Fruit fly (Drosophila melanogaster): ENCODE data around the gene CG46280.
A peak's percentile ranks its signal among the peaks of the same experiment; 100 is the strongest.

The CG46280 gene

dm6 chr3R:13012351-13012750 lies 18.1 kb downstream of the CG46280 start (continued):
- TF ChIP-seq Doc3 (GFP tag; IDR thresholded peaks at IDR 0.05; ENCODE audit: partially characterized antibody) (no peak), CG7372 (GFP tag; IDR thresholded peaks at IDR 0.05) (peak; percentile 7; the same call in 1 of the 2 replicates), nmo (GFP tag; optimal IDR thresholded peaks at IDR 0.05) (peak; percentile 48), sr (GFP tag; IDR thresholded peaks at IDR 0.05) (peak; percentile 74; the same call in 2 of the 3 replicates), CkIIα-i1 (GFP tag; IDR thresholded peaks at IDR 0.05) (no peak), CG15601 (tag; optimal IDR thresholded peaks at IDR 0.05) (no peak), lola (GFP tag; optimal IDR thresholded peaks at IDR 0.05) (peak in 1 of 3 experiments; percentile 3), Nf-YA (GFP tag; IDR thresholded peaks at IDR 0.05) (0 out of 2 replicates have a peak, but pooled peaks have one; percentile 27), CG8924 (tag; optimal IDR thresholded peaks at IDR 0.05) (peak; percentile 65), H2.0 (GFP tag; IDR thresholded peaks at IDR 0.05) (peak; percentile 60), CG8290 (GFP tag; optimal IDR thresholded peaks at IDR 0.05) (no peak), CG8290 (tag; optimal IDR thresholded peaks at IDR 0.05) (peak in 1 of 2 experiments; percentile 77), CG7928 (GFP tag; optimal IDR thresholded peaks at IDR 0.05) (no peak), Mes4 (GFP tag; optimal IDR thresholded peaks at IDR 0.05) (peak; percentile 50), CG33557 (GFP tag; optimal IDR thresholded peaks at IDR 0.05) (no peak), Xrp1 (GFP tag; IDR thresholded peaks at IDR 0.05) (peak; percentile 65), peb (GFP tag; IDR thresholded peaks at IDR 0.05) (no peak; the same call in 1 of the 2 replicates), crol (GFP tag; IDR thresholded peaks at IDR 0.05) (peak; percentile 96), gsb-n (tag; optimal IDR thresholded peaks at IDR 0.05) (peak; percentile 14), dm (GFP tag; optimal IDR thresholded peaks at IDR 0.05) (peak; percentile 80), Dp (GFP tag; optimal IDR thresholded peaks at IDR 0.05) (no peak), CG13894 (tag; optimal IDR thresholded peaks at IDR 0.05) (no peak), CG10543 (GFP tag; optimal IDR thresholded peaks at IDR 0.05) (peak; percentile 61), CG18011 (GFP tag; optimal IDR thresholded peaks at IDR 0.05) (no peak), CG11398 (GFP tag; optimal IDR thresholded peaks at IDR 0.05) (no peak), corto (GFP tag; optimal IDR thresholded peaks at IDR 0.05) (no peak), zen2 (GFP tag; IDR thresholded peaks at IDR 0.05; ENCODE audit: partially characterized antibody) (no peak), maf-S (GFP tag; optimal IDR thresholded peaks at IDR 0.05) (peak; percentile 64), CG8478 (optimal IDR thresholded peaks at IDR 0.05) (peak; percentile 89), amos (GFP tag; IDR thresholded peaks at IDR 0.05; ENCODE audit: partially characterized antibody) (no peak), CG1024 (GFP tag; IDR thresholded peaks at IDR 0.05) (no peak), CG2116 (GFP tag; optimal IDR thresholded peaks at IDR 0.05) (no peak), z (GFP tag; IDR thresholded peaks at IDR 0.05) (no peak), CG12155 (GFP tag; optimal IDR thresholded peaks at IDR 0.05) (peak; percentile 94), mam (GFP tag; optimal IDR thresholded peaks at IDR 0.05) (peak; percentile 64), tll (GFP tag; optimal IDR thresholded peaks at IDR 0.05) (peak in 1 of 2 experiments; percentile 55), CG11695 (GFP tag; IDR thresholded peaks at IDR 0.05) (0 out of 3 replicates have a peak, but pooled peaks have one; percentile 34), CoRest (tag; optimal IDR thresholded peaks at IDR 0.05) (peak; percentile 55), CG17829 (tag; optimal IDR thresholded peaks at IDR 0.05) (peak; percentile 45), Ada2b (GFP tag; IDR thresholded peaks at IDR 0.05) (peak; percentile 77), nerfin-2 (GFP tag; IDR thresholded peaks at IDR 0.05; ENCODE audit: partially characterized antibody) (no peak), CG8944 (GFP tag; optimal IDR thresholded peaks at IDR 0.05) (peak; percentile 66), CG4730 (GFP tag; IDR thresholded peaks at IDR 0.05) (0 out of 2 replicates have a peak, but pooled peaks have one; percentile 31), CG1529 (GFP tag; optimal IDR thresholded peaks at IDR 0.05) (no peak), CG16779 (GFP tag; IDR thresholded peaks at IDR 0.05) (peak; percentile 57; the same call in 1 of the 2 replicates), abd-A (tag; optimal IDR thresholded peaks at IDR 0.05) (peak; percentile 57), CG10147 (GFP tag; optimal IDR thresholded peaks at IDR 0.05) (peak; percentile 43), H15 (GFP tag; IDR thresholded peaks at IDR 0.05) (peak; percentile 55; the same call in 2 of the 3 replicates), CG7556 (GFP tag; optimal IDR thresholded peaks at IDR 0.05) (peak; percentile 19), CG34376 (GFP tag; optimal IDR thresholded peaks at IDR 0.05) (no peak), Drgx (GFP tag; IDR thresholded peaks at IDR 0.05) (peak; percentile 84)

All from whole organism, embryonic.